Worm (Caenorhabditis elegans) whole organism, L1 larva: ENCODE data around the gene T05H10.8.
A peak's percentile ranks its signal among the peaks of the same experiment; 100 is the strongest.

ENCODE experiments used
- ama-1 ChIP-seq: fragments of 150-350 bp; optimal IDR thresholded peaks from 2 replicates; lab custom pipeline; 2014
- ces-1 ChIP-seq: fragments of 150-350 bp; optimal IDR thresholded peaks from 2 replicates; lab custom pipeline; 2014; ENCODE audit warnings: missing biosample characterization, missing genetic modification reagents, missing genetic modification characterization
- fkh-4 ChIP-seq: sonication (generic microtip); optimal IDR thresholded peaks from 2 replicates; lab custom pipeline; 2016; ENCODE audit warnings: missing compliant biosample characterization, missing genetic modification characterization, borderline replicate concordance
- fos-1 ChIP-seq: fragments of 150-350 bp; optimal IDR thresholded peaks from 2 replicates; lab custom pipeline; 2014; ENCODE audit warnings: missing biosample characterization, missing genetic modification characterization
- lin-15B ChIP-seq: fragments of 150-350 bp; sonication (generic microtip); optimal IDR thresholded peaks from 3 replicates; lab custom pipeline; 2014; ENCODE audit warnings: missing biosample characterization, missing genetic modification characterization
- lsy-2 ChIP-seq, 2 experiments: fragments of 150-350 bp; optimal IDR thresholded peaks; 2 replicates each; lab custom pipeline; 2014; ENCODE audit warnings: missing biosample characterization in 2 of 2, missing genetic modification characterization in 2 of 2
- nhr-85 ChIP-seq: sonication (generic microtip); peaks from one replicate; lab custom pipeline; 2016; ENCODE audit warnings: missing genetic modification characterization, inconsistent platforms, missing compliant biosample characterization
- pag-3 ChIP-seq: sonication (generic microtip); optimal IDR thresholded peaks from 2 replicates; lab custom pipeline; 2017; ENCODE audit warnings: missing genetic modification characterization, mild to moderate bottlenecking, missing compliant biosample characterization, antibody characterized with exemption, borderline replicate concordance; ENCODE audit not compliant: insufficient read depth
- snpc-4 ChIP-seq: fragments of 150-350 bp; optimal IDR thresholded peaks from 2 replicates; lab custom pipeline; 2014; ENCODE audit warnings: missing biosample characterization, missing genetic modification characterization
- sox-4 ChIP-seq: sonication (generic microtip); optimal IDR thresholded peaks from 2 replicates; lab custom pipeline; 2016; ENCODE audit warnings: missing genetic modification characterization, missing compliant biosample characterization
- sup-37 ChIP-seq: fragments of 200-800 bp; sonication (Bioruptor generic); optimal IDR thresholded peaks from 2 replicates; lab custom pipeline; 2018; ENCODE audit warnings: mild to moderate bottlenecking, missing genetic modification characterization, missing compliant biosample characterization
- unc-62 ChIP-seq: fragments of 150-350 bp; optimal IDR thresholded peaks from 2 replicates; lab custom pipeline; 2014; ENCODE audit warnings: missing biosample characterization, missing genetic modification reagents, missing genetic modification characterization
- ztf-4 ChIP-seq: fragments of 150-350 bp; optimal IDR thresholded peaks from 2 replicates; lab custom pipeline; 2014; ENCODE audit warnings: missing biosample characterization, missing genetic modification characterization

DNA sequence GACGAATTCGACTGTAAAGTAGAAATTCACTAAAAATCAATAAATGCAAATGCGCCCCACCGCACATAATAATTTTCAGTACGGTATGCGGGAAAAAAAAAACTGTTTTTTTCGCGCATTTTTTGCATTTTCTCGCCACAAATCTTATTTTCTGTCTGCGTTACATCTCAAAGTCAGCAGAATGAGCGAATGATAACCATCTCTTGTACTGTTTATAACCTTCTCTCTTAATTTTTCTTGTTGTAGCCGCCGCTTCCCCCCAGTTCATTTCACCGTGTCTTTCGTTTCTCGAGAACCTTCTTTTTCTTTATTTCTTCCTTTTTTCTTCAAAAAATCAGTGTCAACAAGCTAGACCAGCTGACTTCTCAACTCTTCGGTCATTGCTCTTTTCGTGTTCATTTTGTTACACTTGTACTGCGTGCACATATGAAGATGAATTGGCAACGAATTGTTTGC lies 43.4 kb upstream of the T05H10.8 start:
- no peak for TF ChIP-seq fos-1
- TF ChIP-seq ces-1 (GFP tag; lab: Kevin White, UChicago) = no peak
- TF ChIP-seq snpc-4 (tag; lab: Kevin White, UChicago) = no peak
- no peak for TF ChIP-seq fkh-4 (tag; lab: Kevin White, UChicago)
- TF ChIP-seq lin-15B (tag; lab: Kevin White, UChicago) = no peak
- peak in 1 of 2 experiments; percentile 48 for TF ChIP-seq lsy-2 (tag; optimal IDR thresholded peaks at IDR 0.05; lab: Kevin White, UChicago)
- TF ChIP-seq ztf-4 (tag; lab: Kevin White, UChicago) = peak; percentile 16
- no peak for TF ChIP-seq pag-3 (tag; lab: Kevin White, UChicago)
- TF ChIP-seq nhr-85 (tag; lab: Kevin White, UChicago) = peak; percentile 81
- no peak for TF ChIP-seq sup-37 (GFP tag; lab: Kevin White, UChicago)
- TF ChIP-seq sox-4 (tag; lab: Kevin White, UChicago) = no peak
- no peak for TF ChIP-seq unc-62 (GFP tag; lab: Kevin White, UChicago)
- TF ChIP-seq ama-1 = no peak
